Worm (Caenorhabditis elegans) whole organism, early embryonic: ENCODE results near the gene ints-11.

Source experiments
- B0310.2 ChIP-seq: sonication (generic microtip); optimal IDR thresholded peaks from 2 replicates; lab custom pipeline; 2016; ENCODE audit warnings: mild to moderate bottlenecking, missing genetic modification characterization, missing compliant biosample characterization
- ama-1 ChIP-seq: fragments of 150-350 bp; optimal IDR thresholded peaks from 2 replicates; lab custom pipeline; 2014
- hmbx-1 ChIP-seq: sonication (generic microtip); optimal IDR thresholded peaks from 2 replicates; lab custom pipeline; 2016; ENCODE audit warnings: mild to moderate bottlenecking, missing genetic modification characterization, missing compliant biosample characterization
- hmg-4 ChIP-seq: fragments of 200-800 bp; sonication (Bioruptor generic); optimal IDR thresholded peaks from 2 replicates; lab custom pipeline; 2018; ENCODE audit warnings: mild to moderate bottlenecking, missing genetic modification characterization, missing compliant biosample characterization
- scrt-1 ChIP-seq: fragments of 200-800 bp; sonication (Bioruptor generic); IDR thresholded peaks from 2 replicates; pipeline ENCODE4 v1.3.6; 2022; ENCODE audit warnings: missing genetic modification characterization, missing compliant biosample characterization
- tra-4 ChIP-seq: sonication (generic microtip); optimal IDR thresholded peaks from 2 replicates; lab custom pipeline; 2017; ENCODE audit warnings: missing genetic modification characterization, missing compliant biosample characterization

ce11 chrII:8178614-8179013 is 35.3 kb upstream of the ints-11 start:
- no peak for TF ChIP-seq B0310.2 (tag; lab: Kevin White, UChicago)
- no peak for TF ChIP-seq hmg-4 (GFP tag; lab: Kevin White, UChicago)
- TF ChIP-seq hmbx-1: no peak
- TF ChIP-seq scrt-1 (GFP tag; lab: Robert Waterston, UW): no peak
- TF ChIP-seq tra-4 (tag; lab: Kevin White, UChicago): no peak
- no peak for TF ChIP-seq ama-1
